Fruit fly (Drosophila melanogaster) whole organism, pupa: ENCODE results near the gene rdgB.

ENCODE experiments used
- CG10348 ChIP-seq: fragments of 200-800 bp; sonication (Bioruptor generic); IDR thresholded peaks from 2 replicates; pipeline ENCODE4 v1.3.6; 2022; ENCODE audit warnings: missing biosample characterization, missing genetic modification characterization
- CG12605 ChIP-seq: fragments of 200-800 bp; sonication (Bioruptor generic); IDR thresholded peaks from 2 replicates; pipeline ENCODE4 v1.3.6; 2022; ENCODE audit warnings: missing biosample characterization, missing genetic modification characterization
- CG13204 ChIP-seq: fragments of 200-800 bp; sonication (Bioruptor generic); optimal IDR thresholded peaks from 2 replicates; lab custom pipeline; 2018; ENCODE audit warnings: missing biosample characterization, mild to moderate bottlenecking, missing genetic modification characterization, moderate library complexity
- CG14655 ChIP-seq: fragments of 200-800 bp; sonication (Bioruptor generic); optimal IDR thresholded peaks from 3 replicates; lab custom pipeline; 2017; ENCODE audit warnings: mild to moderate bottlenecking, missing biosample characterization, missing genetic modification reagents, missing genetic modification characterization
- CG15710 ChIP-seq: fragments of 200-800 bp; sonication (Bioruptor generic); optimal IDR thresholded peaks from 2 replicates; lab custom pipeline; 2018; ENCODE audit warnings: missing biosample characterization, mild to moderate bottlenecking, missing genetic modification characterization, moderate library complexity
- CG17806 ChIP-seq: fragments of 200-800 bp; sonication (Bioruptor generic); optimal IDR thresholded peaks from 2 replicates; lab custom pipeline; 2018; ENCODE audit warnings: missing biosample characterization, mild to moderate bottlenecking, missing genetic modification characterization, moderate library complexity
- CG32121 ChIP-seq: fragments of 200-800 bp; sonication (Bioruptor generic); IDR thresholded peaks from 2 replicates; pipeline ENCODE4 v1.3.6; 2022; ENCODE audit warnings: missing biosample characterization, missing genetic modification characterization
- CG34367 ChIP-seq: fragments of 200-800 bp; sonication (Bioruptor generic); optimal IDR thresholded peaks from 2 replicates; lab custom pipeline; 2018; ENCODE audit warnings: missing biosample characterization, mild to moderate bottlenecking, missing genetic modification characterization
- CG4496 ChIP-seq: fragments of 200-800 bp; sonication (Bioruptor generic); IDR thresholded peaks from 3 replicates; pipeline ENCODE4 v1.3.6; 2022; ENCODE audit warnings: missing biosample characterization, missing genetic modification characterization
- CG8159 ChIP-seq: fragments of 200-800 bp; sonication (Bioruptor generic); optimal IDR thresholded peaks from 3 replicates; lab custom pipeline; 2018; ENCODE audit warnings: missing biosample characterization, mild to moderate bottlenecking, missing genetic modification characterization, moderate library complexity
- CG8301 ChIP-seq: fragments of 200-800 bp; sonication (Bioruptor generic); optimal IDR thresholded peaks from 2 replicates; lab custom pipeline; 2018; ENCODE audit warnings: missing biosample characterization, mild to moderate bottlenecking, missing genetic modification characterization
- CG9948 ChIP-seq: fragments of 200-800 bp; sonication (Bioruptor generic); optimal IDR thresholded peaks from 2 replicates; lab custom pipeline; 2018; ENCODE audit warnings: missing biosample characterization, mild to moderate bottlenecking, missing genetic modification characterization, moderate library complexity
- D1 ChIP-seq: fragments of 200-800 bp; sonication (Bioruptor generic); optimal IDR thresholded peaks from 2 replicates; lab custom pipeline; 2018; ENCODE audit warnings: missing biosample characterization, mild to moderate bottlenecking, missing genetic modification characterization, moderate library complexity
- EcR ChIP-seq: fragments of 200-800 bp; sonication (Bioruptor generic); optimal IDR thresholded peaks from 3 replicates; lab custom pipeline; 2019; ENCODE audit warnings: missing biosample characterization, missing genetic modification characterization, mild to moderate bottlenecking, moderate library complexity, missing genetic modification reagents
- Ets98B ChIP-seq: fragments of 200-800 bp; sonication (Bioruptor generic); IDR thresholded peaks from 2 replicates; pipeline ENCODE4 v1.3.6; 2022; ENCODE audit warnings: missing biosample characterization, missing genetic modification characterization
- Pif1A ChIP-seq: fragments of 200-800 bp; sonication (Bioruptor generic); optimal IDR thresholded peaks from 3 replicates; lab custom pipeline; 2016; ENCODE audit warnings: missing biosample characterization, missing genetic modification characterization
- Pif1B ChIP-seq: fragments of 200-800 bp; sonication (Bioruptor generic); optimal IDR thresholded peaks from 3 replicates; lab custom pipeline; 2016; ENCODE audit warnings: missing biosample characterization, missing genetic modification characterization
- Snoo ChIP-seq: fragments of 200-800 bp; sonication (Bioruptor generic); optimal IDR thresholded peaks from 3 replicates; lab custom pipeline; 2017; ENCODE audit warnings: missing biosample characterization, mild to moderate bottlenecking, missing genetic modification characterization, inconsistent platforms
- fd96Ca ChIP-seq: fragments of 200-800 bp; sonication (Bioruptor generic); IDR thresholded peaks from 3 replicates; pipeline ENCODE4 v1.3.6; 2022; ENCODE audit warnings: missing biosample characterization, missing genetic modification characterization
- gl ChIP-seq: fragments of 200-800 bp; sonication (Bioruptor generic); optimal IDR thresholded peaks from 2 replicates; lab custom pipeline; 2018; ENCODE audit warnings: missing biosample characterization, mild to moderate bottlenecking, missing genetic modification characterization
- rn ChIP-seq: fragments of 200-800 bp; sonication (Bioruptor generic); IDR thresholded peaks from 2 replicates; pipeline ENCODE4 v1.3.6; 2022; ENCODE audit warnings: missing biosample characterization, missing genetic modification characterization

The rdgB gene

dm6 chrX:13736174-13736482, 26.4 kb upstream of the rdgB start, which contains the start of gene g:
Gene g, minus strand, starts transcription at chrX:13736278.
- TF ChIP-seq Snoo (no peak), gl (no peak), Pif1A (no peak), Ets98B (no peak), Pif1B (GFP tag; lab: Kevin White, UChicago) (no peak), fd96Ca (no peak), D1 (tag; lab: Kevin White, UChicago) (no peak), rn (GFP tag; lab: Robert Waterston, UW) (no peak), CG12605 (GFP tag; lab: Robert Waterston, UW) (0 out of 2 replicates have a peak, but pooled peaks have one; percentile 12), CG13204 (GFP tag; lab: Kevin White, UChicago) (no peak), CG32121 (GFP tag; lab: Robert Waterston, UW) (peak; percentile 26; the same call in 1 of the 2 replicates), CG8301 (tag; lab: Kevin White, UChicago) (no peak), EcR (GFP tag; lab: Kevin White, UChicago) (no peak), CG14655 (no peak), CG8159 (tag; lab: Kevin White, UChicago) (no peak), CG34367 (tag; lab: Kevin White, UChicago) (no peak), CG9948 (no peak), CG10348 (no peak), CG4496 (GFP tag; lab: Robert Waterston, UW) (peak; percentile 55; the same call in 2 of the 3 replicates), CG15710 (tag; lab: Kevin White, UChicago) (no peak), CG17806 (no peak)

dm6 chrX:13737939-13738338, 24.6 kb upstream of the rdgB start, which contains the start of gene CG11134:
Gene CG11134, plus strand, starts transcription at chrX:13737942.
- no peak for TF ChIP-seq Ets98B
- TF ChIP-seq EcR (GFP tag; lab: Kevin White, UChicago) = no peak
- no peak for TF ChIP-seq D1 (tag; lab: Kevin White, UChicago)
- no peak for TF ChIP-seq Snoo
- TF ChIP-seq Pif1A = no peak
- TF ChIP-seq CG12605 (GFP tag; lab: Robert Waterston, UW) = no peak
- TF ChIP-seq CG8159 (tag; lab: Kevin White, UChicago) = no peak
- TF ChIP-seq CG4496 (GFP tag; lab: Robert Waterston, UW) = no peak
- no peak for TF ChIP-seq CG15710 (tag; lab: Kevin White, UChicago)

- peak; percentile 81 for TF ChIP-seq CG10348
- TF ChIP-seq Snoo = peak; percentile 97
- TF ChIP-seq CG34367 (tag; lab: Kevin White, UChicago) = peak; percentile 98
- TF ChIP-seq CG8301 (tag; lab: Kevin White, UChicago) = peak; percentile 97
- peak; percentile 96 for TF ChIP-seq CG15710 (tag; lab: Kevin White, UChicago)
- TF ChIP-seq CG17806 = peak; percentile 97
- peak; percentile 95 for TF ChIP-seq CG32121 (GFP tag; lab: Robert Waterston, UW)
- TF ChIP-seq CG8159 (tag; lab: Kevin White, UChicago) = peak; percentile 96
- TF ChIP-seq Ets98B = peak; percentile 96
- TF ChIP-seq Pif1B (GFP tag; lab: Kevin White, UChicago) = peak; percentile 96
- peak; percentile 77 for TF ChIP-seq D1 (tag; lab: Kevin White, UChicago)
- TF ChIP-seq CG4496 (GFP tag; lab: Robert Waterston, UW) = peak; percentile 98
- TF ChIP-seq fd96Ca = peak; percentile 92
- peak; percentile 92 for TF ChIP-seq CG13204 (GFP tag; lab: Kevin White, UChicago)
- peak; percentile 85 for TF ChIP-seq rn (GFP tag; lab: Robert Waterston, UW)
- peak; percentile 95 for TF ChIP-seq gl
- peak; percentile 97 for TF ChIP-seq CG9948
- peak; percentile 35 for TF ChIP-seq EcR (GFP tag; lab: Kevin White, UChicago)
- TF ChIP-seq Pif1A = peak; percentile 97
- TF ChIP-seq CG14655 = peak; percentile 97
- peak; percentile 94 for TF ChIP-seq CG12605 (GFP tag; lab: Robert Waterston, UW)
These were observed 23.1 kb upstream of the rdgB start, which contains the start of gene CG11151 for dm6 chrX:13739411-13739888. Gene CG11151, plus strand, starts transcription at chrX:13739744.

- TF ChIP-seq CG15710 (tag; lab: Kevin White, UChicago) = peak; percentile 78
- TF ChIP-seq Ets98B = peak; percentile 92
- no peak for TF ChIP-seq EcR (GFP tag; lab: Kevin White, UChicago)
- TF ChIP-seq Pif1B (GFP tag; lab: Kevin White, UChicago) = peak; percentile 84
- TF ChIP-seq CG10348 = peak; percentile 55; the same call in 1 of the 2 replicates
- TF ChIP-seq CG8159 (tag; lab: Kevin White, UChicago) = peak; percentile 74
- TF ChIP-seq CG4496 (GFP tag; lab: Robert Waterston, UW) = peak; percentile 96
- TF ChIP-seq D1 (tag; lab: Kevin White, UChicago) = peak; percentile 40
- TF ChIP-seq Pif1A = peak; percentile 82
- peak; percentile 79 for TF ChIP-seq CG14655
- peak; percentile 80 for TF ChIP-seq gl
- TF ChIP-seq CG13204 (GFP tag; lab: Kevin White, UChicago) = peak; percentile 83
- TF ChIP-seq Snoo = peak; percentile 49
- TF ChIP-seq CG17806 = peak; percentile 77
- TF ChIP-seq CG32121 (GFP tag; lab: Robert Waterston, UW) = peak; percentile 76; the same call in 1 of the 2 replicates
- peak; percentile 76 for TF ChIP-seq rn (GFP tag; lab: Robert Waterston, UW)
- TF ChIP-seq CG12605 (GFP tag; lab: Robert Waterston, UW) = peak; percentile 73
- TF ChIP-seq CG34367 (tag; lab: Kevin White, UChicago) = peak; percentile 78
- peak; percentile 93 for TF ChIP-seq fd96Ca
- TF ChIP-seq CG9948 = peak; percentile 69
- peak; percentile 80 for TF ChIP-seq CG8301 (tag; lab: Kevin White, UChicago)
These were observed 22.5 kb upstream of the rdgB start for dm6 chrX:13740062-13740461.

- TF ChIP-seq CG12605 (GFP tag; lab: Robert Waterston, UW) = no peak
- TF ChIP-seq CG8301 (tag; lab: Kevin White, UChicago) = no peak
- TF ChIP-seq Snoo = no peak
- no peak for TF ChIP-seq CG13204 (GFP tag; lab: Kevin White, UChicago)
- TF ChIP-seq CG14655 = no peak
- TF ChIP-seq D1 (tag; lab: Kevin White, UChicago) = no peak
- no peak for TF ChIP-seq EcR (GFP tag; lab: Kevin White, UChicago)
- no peak for TF ChIP-seq CG9948
- no peak for TF ChIP-seq CG32121 (GFP tag; lab: Robert Waterston, UW)
- no peak for TF ChIP-seq CG17806
- no peak for TF ChIP-seq Pif1B (GFP tag; lab: Kevin White, UChicago)
- no peak for TF ChIP-seq rn (GFP tag; lab: Robert Waterston, UW)
- no peak for TF ChIP-seq CG15710 (tag; lab: Kevin White, UChicago)
- no peak for TF ChIP-seq CG10348
- TF ChIP-seq fd96Ca = no peak
- no peak for TF ChIP-seq gl
- no peak for TF ChIP-seq CG34367 (tag; lab: Kevin White, UChicago)
- no peak for TF ChIP-seq Ets98B
- no peak for TF ChIP-seq CG8159 (tag; lab: Kevin White, UChicago)
These were observed 21.6 kb upstream of the rdgB start for dm6 chrX:13740992-13741391.
